Fruit fly (Drosophila melanogaster): ENCODE measurements around the gene CG14960.

DNA sequence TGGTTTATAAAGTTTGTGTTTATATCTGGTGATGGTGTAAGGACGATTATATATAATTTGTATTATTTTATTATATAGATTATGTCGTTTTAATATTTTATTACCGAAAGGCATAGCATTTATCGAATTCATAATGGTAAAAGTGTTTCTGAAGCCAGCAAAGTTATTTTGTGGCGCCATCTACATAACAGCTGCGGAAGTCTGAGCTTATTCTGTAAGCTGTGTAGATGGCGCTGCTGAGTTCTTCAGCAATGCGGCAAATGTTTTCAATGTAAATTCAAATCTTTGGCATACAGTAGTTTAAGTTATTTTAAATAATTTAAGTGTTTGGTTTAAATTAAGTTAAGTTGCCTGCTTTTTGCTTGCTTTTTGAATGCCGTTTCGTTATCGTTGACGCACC is 17.6 kb downstream of the CG14960 start:
- TF ChIP-seq CG8478 (optimal IDR thresholded peaks at IDR 0.05) (no peak), CTCF (optimal IDR thresholded peaks at IDR 0.05) (peak; percentile 75 to 90)

All from S2 (cell line).